Worm (Caenorhabditis elegans) whole organism, late embryonic: ENCODE results near the gene lipl-8.

ENCODE experiments used
- C38D4.7 ChIP-seq: fragments of 200-800 bp; sonication (Bioruptor generic); optimal IDR thresholded peaks from 2 replicates; lab custom pipeline; 2018; ENCODE audit warnings: mild to moderate bottlenecking, missing genetic modification characterization, moderate library complexity, missing compliant biosample characterization
- ahr-1 ChIP-seq: sonication (generic microtip); optimal IDR thresholded peaks from 2 replicates; lab custom pipeline; 2016; ENCODE audit warnings: missing genetic modification characterization, missing compliant biosample characterization
- ama-1 ChIP-seq: fragments of 150-350 bp; optimal IDR thresholded peaks from 2 replicates; lab custom pipeline; 2014
- ceh-22 ChIP-seq: sonication (generic microtip); optimal IDR thresholded peaks from 2 replicates; lab custom pipeline; 2017; ENCODE audit warnings: missing biosample characterization, missing genetic modification characterization
- ceh-6 ChIP-seq: fragments of 200-800 bp; sonication (Bioruptor generic); optimal IDR thresholded peaks from 2 replicates; lab custom pipeline; 2018; ENCODE audit warnings: mild to moderate bottlenecking, missing genetic modification characterization, missing compliant biosample characterization
- elt-2 ChIP-seq: sonication (generic microtip); optimal IDR thresholded peaks from 2 replicates; lab custom pipeline; 2016; ENCODE audit warnings: missing genetic modification reagents, missing genetic modification characterization, missing compliant biosample characterization
- ets-4 ChIP-seq: sonication (generic microtip); optimal IDR thresholded peaks from 2 replicates; lab custom pipeline; 2016; ENCODE audit warnings: missing genetic modification characterization, missing compliant biosample characterization
- lim-6 ChIP-seq: sonication (generic microtip); optimal IDR thresholded peaks from 2 replicates; lab custom pipeline; 2016; ENCODE audit warnings: missing genetic modification characterization, missing compliant biosample characterization
- pat-9 ChIP-seq: fragments of 200-800 bp; sonication (Bioruptor generic); optimal IDR thresholded peaks from 2 replicates; lab custom pipeline; 2018; ENCODE audit warnings: mild to moderate bottlenecking, missing genetic modification characterization, moderate library complexity, missing compliant biosample characterization
- sox-2 ChIP-seq: fragments of 200-800 bp; sonication (Bioruptor generic); IDR thresholded peaks from 2 replicates; pipeline ENCODE4 v1.3.6; 2022; ENCODE audit warnings: missing genetic modification reagents, missing genetic modification characterization, missing compliant biosample characterization
- tbx-2 ChIP-seq: sonication (generic microtip); optimal IDR thresholded peaks from 2 replicates; lab custom pipeline; 2016; ENCODE audit warnings: missing genetic modification characterization, missing compliant biosample characterization
- unc-86 ChIP-seq: sonication (generic microtip); optimal IDR thresholded peaks from 2 replicates; lab custom pipeline; 2016; ENCODE audit warnings: missing genetic modification characterization, missing compliant biosample characterization
- ztf-16 ChIP-seq: sonication (generic microtip); optimal IDR thresholded peaks from 2 replicates; lab custom pipeline; 2017; ENCODE audit warnings: missing genetic modification characterization, missing compliant biosample characterization

DNA sequence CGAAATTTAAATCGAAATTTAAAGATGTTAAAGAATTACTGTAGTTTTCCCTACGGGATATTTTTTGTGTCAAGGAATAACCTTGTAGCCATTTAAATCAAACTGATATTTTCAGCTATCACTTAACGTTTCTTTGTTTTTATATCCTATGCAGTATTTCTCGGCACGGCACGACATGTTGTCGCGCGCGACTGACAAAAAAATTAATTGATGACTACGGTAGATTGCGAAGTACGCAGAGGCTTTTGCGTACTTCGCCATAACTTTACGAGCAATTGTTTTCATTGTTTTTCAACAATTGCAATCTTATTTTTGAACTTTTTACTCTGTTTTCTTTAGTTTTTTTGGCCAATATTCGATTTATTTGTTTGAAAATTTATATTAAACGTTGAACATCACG, 50.5 kb downstream of the lipl-8 start:
- TF ChIP-seq ceh-6 (no peak), C38D4.7 (GFP tag; lab: Kevin White, UChicago) (no peak), ets-4 (no peak), sox-2 (no peak), elt-2 (no peak), ceh-22 (no peak), lim-6 (tag; lab: Kevin White, UChicago) (no peak), ama-1 (lab: Kevin White, UChicago) (no peak), tbx-2 (tag; lab: Kevin White, UChicago) (no peak), ahr-1 (no peak), unc-86 (tag; lab: Kevin White, UChicago) (no peak), pat-9 (tag; lab: Kevin White, UChicago) (no peak), ztf-16 (tag; lab: Kevin White, UChicago) (no peak)
